Fruit fly (Drosophila melanogaster): Measurements from ENCODE around the gene Cbs.

The Cbs gene

dm6 chrX:21053099-21053715 lies 8.3 kb downstream of the Cbs start (continued):
- TF ChIP-seq fd102C (GFP tag; optimal IDR thresholded peaks at IDR 0.05) (peak; percentile 33), ara (GFP tag; IDR thresholded peaks at IDR 0.05) (no peak), ac (GFP tag; optimal IDR thresholded peaks at IDR 0.05) (peak; percentile 85), ro (GFP tag; IDR thresholded peaks at IDR 0.05) (no peak), ato (GFP tag; IDR thresholded peaks at IDR 0.05; ENCODE audit: partially characterized antibody) (peak; percentile 53; the same call in 1 of the 2 replicates), eyg (GFP tag; optimal IDR thresholded peaks at IDR 0.05) (peak; percentile 51), Camta (GFP tag; optimal IDR thresholded peaks at IDR 0.05) (peak; percentile 47), CG10274 (GFP tag; optimal IDR thresholded peaks at IDR 0.05) (peak; percentile 72), jumu (GFP tag; optimal IDR thresholded peaks at IDR 0.05) (peak; percentile 54), dysf (GFP tag; IDR thresholded peaks at IDR 0.05) (peak; percentile 63; the same call in 2 of the 3 replicates), CG14667 (GFP tag; IDR thresholded peaks at IDR 0.05) (peak; percentile 22; the same call in 1 of the 2 replicates), CG12219 (GFP tag; optimal IDR thresholded peaks at IDR 0.05) (peak; percentile 74), pita (GFP tag; optimal IDR thresholded peaks at IDR 0.05) (no peak), dpn (GFP tag; optimal IDR thresholded peaks at IDR 0.05) (peak; percentile 55 to 78), pan (optimal IDR thresholded peaks at IDR 0.05) (no peak), pan (GFP tag; optimal IDR thresholded peaks at IDR 0.05 in 1 of 2, IDR thresholded peaks at IDR 0.05 in 1 of 2) (peak in 1 of 2 experiments; percentile 70), al (GFP tag; IDR thresholded peaks at IDR 0.05) (peak; percentile 48; the same call in 1 of the 2 replicates), Fer3 (tag; optimal IDR thresholded peaks at IDR 0.05) (peak; percentile 84), CG8944 (GFP tag; optimal IDR thresholded peaks at IDR 0.05) (peak; percentile 52), her (GFP tag; optimal IDR thresholded peaks at IDR 0.05) (peak; percentile 90), CG7786 (GFP tag; optimal IDR thresholded peaks at IDR 0.05) (peak; percentile 69), CG15696 (tag; optimal IDR thresholded peaks at IDR 0.05) (peak; percentile 20), CG34376 (GFP tag; optimal IDR thresholded peaks at IDR 0.05) (peak; percentile 90), NFAT (GFP tag; IDR thresholded peaks at IDR 0.05) (peak; percentile 85), psq (GFP tag; optimal IDR thresholded peaks at IDR 0.05) (peak; percentile 18), CG6175 (GFP tag; IDR thresholded peaks at IDR 0.05) (peak; percentile 40; the same call in 1 of the 3 replicates), odd (GFP tag; optimal IDR thresholded peaks at IDR 0.05) (peak; percentile 83), fu2 (GFP tag; optimal IDR thresholded peaks at IDR 0.05) (peak; percentile 70), fd64A (GFP tag; optimal IDR thresholded peaks at IDR 0.05) (peak; percentile 80), en (GFP tag; optimal IDR thresholded peaks at IDR 0.05) (peak; percentile 41), gfzf (GFP tag; optimal IDR thresholded peaks at IDR 0.05) (peak; percentile 28), salm (tag; optimal IDR thresholded peaks at IDR 0.05) (peak; percentile 60), Xbp1 (GFP tag; optimal IDR thresholded peaks at IDR 0.05) (peak; percentile 73), Adf1 (GFP tag; IDR thresholded peaks at IDR 0.05) (peak; percentile 44), CG4360 (GFP tag; IDR thresholded peaks at IDR 0.05) (peak; percentile 55; the same call in 1 of the 2 replicates), row (GFP tag; IDR thresholded peaks at IDR 0.05) (peak; percentile 67), Trl (optimal IDR thresholded peaks at IDR 0.05) (no peak), Trl (GFP tag; optimal IDR thresholded peaks at IDR 0.05) (peak; percentile 72), CG6272 (GFP tag; IDR thresholded peaks at IDR 0.05) (peak; percentile 48; the same call in 1 of the 2 replicates), da (GFP tag; optimal IDR thresholded peaks at IDR 0.05) (no peak), crol (GFP tag; IDR thresholded peaks at IDR 0.05) (no peak), CG15269 (tag; optimal IDR thresholded peaks at IDR 0.05) (peak; percentile 71), CG7271 (tag; optimal IDR thresholded peaks at IDR 0.05) (peak; percentile 87), crp (GFP tag; optimal IDR thresholded peaks at IDR 0.05) (peak in 1 of 2 experiments; percentile 67), Oli (tag; optimal IDR thresholded peaks at IDR 0.05) (peak; percentile 47), CG32767 (GFP tag; IDR thresholded peaks at IDR 0.05) (peak; percentile 37; the same call in 1 of the 2 replicates), Hr3 (GFP tag; optimal IDR thresholded peaks at IDR 0.05) (peak; percentile 0), vnd (GFP tag; IDR thresholded peaks at IDR 0.05; ENCODE audit: partially characterized antibody) (peak; percentile 80), ind (GFP tag; optimal IDR thresholded peaks at IDR 0.05) (peak; percentile 53), Dref (GFP tag; IDR thresholded peaks at IDR 0.05) (peak; percentile 88), sob (GFP tag; IDR thresholded peaks at IDR 0.05) (peak; percentile 75)

Data from whole organism, embryonic.